Worm (Caenorhabditis elegans): ENCODE data around the gene F10E9.11.

- TF ChIP-seq egrh-3 (GFP tag; IDR thresholded peaks at IDR 0.05) (no peak), nhr-27 (tag; optimal IDR thresholded peaks at IDR 0.05) (no peak), egl-18 (GFP tag; IDR thresholded peaks at IDR 0.05) (no peak), F33H1.4 (GFP tag; IDR thresholded peaks at IDR 0.05) (no peak), sea-2 (GFP tag; IDR thresholded peaks at IDR 0.05) (no peak), madf-8 (GFP tag; conservative IDR thresholded peaks at IDR 0.05) (no peak), unc-62 (GFP tag; optimal IDR thresholded peaks at IDR 0.05) (no peak), unc-130 (GFP tag; optimal IDR thresholded peaks at IDR 0.05) (no peak), pha-4 (tag; optimal IDR thresholded peaks at IDR 0.05) (no peak), nhr-90 (tag; optimal IDR thresholded peaks at IDR 0.05) (no peak), F49E8.2 (tag; optimal IDR thresholded peaks at IDR 0.05; ENCODE audit: insufficient read depth) (no peak)
Observed at ce11 chrIII:8331211-8331610, 12.2 kb upstream of the F10E9.11 start, which contains the start of gene iglr-2.

Measured in whole organism, young adult.